Worm (Caenorhabditis elegans) whole organism, young adult: ENCODE measurements around the gene nlp-11.
A peak's percentile ranks its signal among the peaks of the same experiment; 100 is the strongest.
"Not testable (repeated sequence)": the region's sequence is repeated elsewhere in the genome, so short reads cannot be mapped to it uniquely, and the experiment has no call there.

Experiments used
- F49E8.2 ChIP-seq: sonication (generic microtip); optimal IDR thresholded peaks from 3 replicates; lab custom pipeline; 2017; ENCODE audit warnings: missing genetic modification characterization, mild to moderate bottlenecking, missing compliant biosample characterization, antibody characterized with exemption, moderate library complexity; ENCODE audit not compliant: insufficient read depth
- Y53F4B.3 ChIP-seq: fragments of 200-800 bp; sonication (Bioruptor generic); IDR thresholded peaks from 2 replicates; pipeline ENCODE4 v1.3.6; 2022; ENCODE audit warnings: missing genetic modification reagents, missing genetic modification characterization, missing compliant biosample characterization
- attf-3 ChIP-seq: fragments of 200-800 bp; sonication (Bioruptor generic); conservative IDR thresholded peaks from 2 replicates; pipeline ENCODE4 v1.3.6; 2022; ENCODE audit warnings: missing genetic modification reagents, missing genetic modification characterization, missing compliant biosample characterization
- ceh-27 ChIP-seq: fragments of 200-800 bp; sonication (Bioruptor generic); optimal IDR thresholded peaks from 2 replicates; lab custom pipeline; 2018; ENCODE audit warnings: mild to moderate bottlenecking, missing genetic modification characterization, moderate library complexity, missing compliant biosample characterization
- lag-1 ChIP-seq: fragments of 200-800 bp; sonication (Bioruptor generic); IDR thresholded peaks from 2 replicates; pipeline ENCODE4 v1.3.6; 2022; ENCODE audit warnings: missing genetic modification reagents, missing genetic modification characterization, missing compliant biosample characterization
- let-526 ChIP-seq: fragments of 200-800 bp; sonication (Bioruptor generic); IDR thresholded peaks from 2 replicates; pipeline ENCODE4 v1.3.6; 2022; ENCODE audit warnings: missing genetic modification reagents, missing genetic modification characterization, missing compliant biosample characterization
- lin-26 ChIP-seq: fragments of 200-800 bp; sonication (Bioruptor generic); IDR thresholded peaks from 2 replicates; pipeline ENCODE4 v1.3.6; 2022; ENCODE audit warnings: missing genetic modification reagents, missing genetic modification characterization, missing compliant biosample characterization
- rcor-1 ChIP-seq: fragments of 200-800 bp; sonication (Bioruptor generic); IDR thresholded peaks from 2 replicates; pipeline ENCODE4 v1.3.6; 2022; ENCODE audit warnings: missing genetic modification reagents, missing genetic modification characterization, missing compliant biosample characterization
- snpc-4 ChIP-seq, 5 experiments: fragments of 150-350 bp in 1 of 5; sonication (generic microtip) in 4 of 5; optimal IDR thresholded peaks; 2 replicates each; lab custom pipeline; 2014 to 2018; ENCODE audit warnings: missing genetic modification characterization in 5 of 5, missing biosample characterization in 3 of 5, antibody characterized with exemption in 2 of 5, mild to moderate bottlenecking in 2 of 5, missing compliant biosample characterization in 2 of 5, missing genotype in 2 of 5, moderate library complexity in 2 of 5, missing genetic modification reagents in 1 of 5

DNA sequence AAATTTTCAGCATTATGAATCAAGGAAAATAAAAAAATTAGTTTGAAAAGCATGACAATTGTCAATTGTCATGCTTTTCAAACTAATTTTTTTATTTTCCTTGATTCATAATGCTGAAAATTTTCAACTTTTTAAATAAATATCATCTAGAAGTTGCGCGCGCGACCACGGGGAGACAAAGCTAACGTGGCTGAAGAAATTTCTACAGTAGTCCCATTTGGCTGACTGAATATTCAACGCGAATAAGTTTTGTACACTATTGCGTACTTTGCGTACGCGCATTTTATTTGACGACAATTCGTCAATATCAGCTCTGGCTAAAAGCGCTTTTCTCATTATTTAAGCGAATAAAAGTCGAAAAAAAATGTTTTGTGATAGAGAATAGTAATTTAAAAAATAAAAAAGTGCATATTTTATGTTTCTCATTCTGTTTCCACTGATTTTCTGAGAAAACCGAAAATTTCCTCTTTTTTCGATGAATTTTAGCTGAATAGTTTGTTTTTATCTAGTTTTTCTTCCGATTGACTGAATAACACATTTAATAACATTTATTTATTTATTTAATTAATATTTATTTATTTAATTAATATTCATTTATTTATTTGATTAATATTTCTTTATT, 27.0 kb upstream of the nlp-11 start, which contains the start of gene Y53C12A.11:
- TF ChIP-seq attf-3 (peak; percentile 82), rcor-1 (GFP tag; lab: Robert Waterston, UW) (peak; percentile 75)
- not testable (repeated sequence) for TF ChIP-seq ceh-27; snpc-4 (GFP tag; optimal IDR thresholded peaks at IDR 0.05; lab: Kevin White, UChicago); snpc-4 (tag; optimal IDR thresholded peaks at IDR 0.05; lab: Kevin White, UChicago); let-526 (GFP tag; lab: Robert Waterston, UW); lin-26 (GFP tag; lab: Robert Waterston, UW); F49E8.2; Y53F4B.3 (GFP tag; lab: Robert Waterston, UW); lag-1 (GFP tag; lab: Robert Waterston, UW)
